Worm (Caenorhabditis elegans) whole organism, young adult: ENCODE results near the gene kqt-3.

Experiments used
- B0019.2 ChIP-seq: fragments of 200-800 bp; sonication (Bioruptor generic); conservative IDR thresholded peaks from 2 replicates; pipeline ENCODE4 v1.3.6; 2022; ENCODE audit warnings: missing genetic modification reagents, missing genetic modification characterization, missing compliant biosample characterization
- B0035.1 ChIP-seq: sonication (generic microtip); optimal IDR thresholded peaks from 2 replicates; lab custom pipeline; 2016; ENCODE audit warnings: missing genetic modification characterization, mild to moderate bottlenecking, missing compliant biosample characterization, missing genotype, missing genetic modification reagents
- B0261.1 ChIP-seq: sonication (generic microtip); optimal IDR thresholded peaks from 2 replicates; lab custom pipeline; 2016; ENCODE audit warnings: mild to moderate bottlenecking, missing genetic modification characterization, moderate library complexity, missing compliant biosample characterization
- C17E4.6 ChIP-seq: fragments of 200-800 bp; sonication (Bioruptor generic); IDR thresholded peaks from 2 replicates; pipeline ENCODE4 v1.3.6; 2022; ENCODE audit warnings: missing genetic modification reagents, missing genetic modification characterization, missing compliant biosample characterization
- D2030.7 ChIP-seq: fragments of 200-800 bp; sonication (Bioruptor generic); IDR thresholded peaks from 2 replicates; pipeline ENCODE4 v1.3.6; 2022; ENCODE audit warnings: missing genetic modification reagents, missing genetic modification characterization, missing compliant biosample characterization
- F23B12.7 ChIP-seq: sonication (generic microtip); optimal IDR thresholded peaks from 2 replicates; lab custom pipeline; 2017; ENCODE audit warnings: missing genetic modification characterization, mild to moderate bottlenecking, missing compliant biosample characterization, antibody characterized with exemption, moderate library complexity; ENCODE audit not compliant: insufficient read depth
- F33H1.4 ChIP-seq: fragments of 200-800 bp; sonication (Bioruptor generic); IDR thresholded peaks from 2 replicates; pipeline ENCODE4 v1.3.6; 2022; ENCODE audit warnings: missing genetic modification reagents, missing genetic modification characterization, missing compliant biosample characterization
- F55B11.4 ChIP-seq: sonication (generic microtip); optimal IDR thresholded peaks from 2 replicates; lab custom pipeline; 2016; ENCODE audit warnings: missing compliant biosample characterization, missing genetic modification characterization, borderline replicate concordance; ENCODE audit not compliant: insufficient read depth
- T26A5.8 ChIP-seq: sonication (generic microtip); optimal IDR thresholded peaks from 2 replicates; lab custom pipeline; 2016; ENCODE audit warnings: missing genetic modification characterization, missing compliant biosample characterization
- athp-1 ChIP-seq: sonication (generic microtip); optimal IDR thresholded peaks from 2 replicates; lab custom pipeline; 2017; ENCODE audit warnings: mild to moderate bottlenecking, missing genetic modification characterization, missing compliant biosample characterization
- attf-5 ChIP-seq: fragments of 200-800 bp; sonication (Bioruptor generic); optimal IDR thresholded peaks from 2 replicates; lab custom pipeline; 2018; ENCODE audit warnings: mild to moderate bottlenecking, missing genetic modification characterization, missing compliant biosample characterization
- attf-6 ChIP-seq: fragments of 200-800 bp; sonication (Bioruptor generic); IDR thresholded peaks from 2 replicates; pipeline ENCODE4 v1.3.6; 2022; ENCODE audit warnings: missing genetic modification reagents, missing genetic modification characterization, missing compliant biosample characterization
- bed-1 ChIP-seq: fragments of 200-800 bp; sonication (Bioruptor generic); IDR thresholded peaks from 2 replicates; pipeline ENCODE4 v1.3.6; 2022; ENCODE audit warnings: missing genetic modification reagents, missing genetic modification characterization, missing compliant biosample characterization
- ccch-3 ChIP-seq: fragments of 200-800 bp; sonication (Bioruptor generic); optimal IDR thresholded peaks from 2 replicates; lab custom pipeline; 2018; ENCODE audit warnings: mild to moderate bottlenecking, missing genetic modification characterization, missing compliant biosample characterization
- cebp-1 ChIP-seq, 2 experiments: fragments of 200-800 bp in 1 of 2; sonication (Bioruptor generic) in 1 of 2; sonication (generic microtip) in 1 of 2; IDR thresholded peaks in 1 of 2; optimal IDR thresholded peaks in 1 of 2; 2 replicates each; pipeline versions ENCODE4 v1.3.6 to Lab custom; 2017 to 2022; ENCODE audit warnings: missing compliant biosample characterization in 2 of 2, missing genetic modification characterization in 2 of 2, mild to moderate bottlenecking in 1 of 2, missing genetic modification reagents in 1 of 2, moderate library complexity in 1 of 2
- cebp-2 ChIP-seq: fragments of 200-800 bp; sonication (Bioruptor generic); IDR thresholded peaks from 2 replicates; pipeline ENCODE4 v1.3.6; 2022; ENCODE audit warnings: missing genetic modification characterization, missing compliant biosample characterization
- ceh-100 ChIP-seq: fragments of 200-800 bp; sonication (Bioruptor generic); IDR thresholded peaks from 2 replicates; pipeline ENCODE4 v1.3.6; 2022; ENCODE audit warnings: missing genetic modification reagents, missing genetic modification characterization, missing compliant biosample characterization
- ceh-91 ChIP-seq: fragments of 200-800 bp; sonication (Bioruptor generic); IDR thresholded peaks from 2 replicates; pipeline ENCODE4 v1.3.6; 2022; ENCODE audit warnings: missing genetic modification reagents, missing genetic modification characterization, missing compliant biosample characterization
- dpl-1 ChIP-seq: fragments of 150-350 bp; optimal IDR thresholded peaks from 2 replicates; lab custom pipeline; 2014; ENCODE audit warnings: missing biosample characterization, missing genetic modification reagents, missing genetic modification characterization
- efl-1 ChIP-seq: fragments of 150-350 bp; optimal IDR thresholded peaks from 2 replicates; lab custom pipeline; 2014; ENCODE audit warnings: missing biosample characterization, missing genetic modification reagents, missing genetic modification characterization
- egrh-3 ChIP-seq: fragments of 200-800 bp; sonication (Bioruptor generic); IDR thresholded peaks from 2 replicates; pipeline ENCODE4 v1.3.6; 2022; ENCODE audit warnings: missing genetic modification reagents, missing genetic modification characterization, missing compliant biosample characterization
- ekl-4 ChIP-seq: fragments of 200-800 bp; sonication (Bioruptor generic); IDR thresholded peaks from 2 replicates; pipeline ENCODE4 v1.3.6; 2022; ENCODE audit warnings: missing genetic modification reagents, missing genetic modification characterization, missing compliant biosample characterization
- gei-17 ChIP-seq: fragments of 200-800 bp; sonication (Bioruptor generic); optimal IDR thresholded peaks from 2 replicates; lab custom pipeline; 2018; ENCODE audit warnings: mild to moderate bottlenecking, missing genetic modification characterization, missing compliant biosample characterization
- hlh-12 ChIP-seq: sonication (generic microtip); optimal IDR thresholded peaks from 2 replicates; lab custom pipeline; 2016; ENCODE audit warnings: missing genetic modification characterization, missing compliant biosample characterization
- hmg-1.2 ChIP-seq: fragments of 200-800 bp; sonication (Bioruptor generic); IDR thresholded peaks from 2 replicates; pipeline ENCODE4 v1.3.6; 2022; ENCODE audit warnings: missing genetic modification reagents, missing genetic modification characterization, missing compliant biosample characterization
- hsf-1 ChIP-seq: fragments of 200-800 bp; sonication (Bioruptor generic); IDR thresholded peaks from 2 replicates; pipeline ENCODE4 v1.3.6; 2022; ENCODE audit warnings: missing genetic modification reagents, missing genetic modification characterization, missing compliant biosample characterization
- let-607 ChIP-seq, 2 experiments: fragments of 200-800 bp in 1 of 2; sonication (Bioruptor generic) in 1 of 2; sonication (generic microtip) in 1 of 2; optimal IDR thresholded peaks; 2 replicates each; lab custom pipeline; 2016 to 2018; ENCODE audit warnings: mild to moderate bottlenecking in 2 of 2, missing compliant biosample characterization in 2 of 2, missing genetic modification characterization in 2 of 2, moderate library complexity in 2 of 2, missing genotype in 1 of 2
- lin-26 ChIP-seq: fragments of 200-800 bp; sonication (Bioruptor generic); IDR thresholded peaks from 2 replicates; pipeline ENCODE4 v1.3.6; 2022; ENCODE audit warnings: missing genetic modification reagents, missing genetic modification characterization, missing compliant biosample characterization
- lin-35 ChIP-seq, 3 experiments: fragments of 150-350 bp in 2 of 3; sonication (generic microtip) in 1 of 3; optimal IDR thresholded peaks; 2 replicates each; lab custom pipeline; 2014 to 2018; ENCODE audit warnings: missing biosample characterization in 3 of 3, missing genetic modification characterization in 3 of 3, missing genetic modification reagents in 3 of 3
- lin-40 ChIP-seq: sonication (generic microtip); optimal IDR thresholded peaks from 2 replicates; lab custom pipeline; 2016; ENCODE audit warnings: missing genetic modification characterization, mild to moderate bottlenecking, missing compliant biosample characterization, missing genotype, missing genetic modification reagents
- lsl-1 ChIP-seq: fragments of 200-800 bp; sonication (Bioruptor generic); optimal IDR thresholded peaks from 2 replicates; lab custom pipeline; 2018; ENCODE audit warnings: mild to moderate bottlenecking, missing genetic modification characterization, moderate library complexity, missing compliant biosample characterization
- mcd-1 ChIP-seq: fragments of 200-800 bp; sonication (Bioruptor generic); IDR thresholded peaks from 2 replicates; pipeline ENCODE4 v1.3.6; 2022; ENCODE audit warnings: missing genetic modification reagents, missing genetic modification characterization, missing compliant biosample characterization
- mel-28 ChIP-seq: sonication (generic microtip); optimal IDR thresholded peaks from 2 replicates; lab custom pipeline; 2016; ENCODE audit warnings: borderline replicate concordance, mild to moderate bottlenecking, missing genetic modification characterization, missing compliant biosample characterization
- nfya-1 ChIP-seq: sonication (generic microtip); optimal IDR thresholded peaks from 2 replicates; lab custom pipeline; 2017; ENCODE audit warnings: antibody characterized with exemption, missing compliant biosample characterization, missing genetic modification characterization, borderline replicate concordance; ENCODE audit not compliant: insufficient read depth
- nhr-27 ChIP-seq: fragments of 200-800 bp; sonication (Bioruptor generic); optimal IDR thresholded peaks from 2 replicates; lab custom pipeline; 2018; ENCODE audit warnings: mild to moderate bottlenecking, missing genetic modification characterization, moderate library complexity, missing compliant biosample characterization
- pbrm-1 ChIP-seq: fragments of 200-800 bp; sonication (Bioruptor generic); IDR thresholded peaks from 2 replicates; pipeline ENCODE4 v1.3.6; 2022; ENCODE audit warnings: missing genetic modification reagents, missing genetic modification characterization, missing compliant biosample characterization
- rec-8 ChIP-seq, 2 experiments: sonication (generic microtip); optimal IDR thresholded peaks; 2 replicates each; lab custom pipeline; 2016; ENCODE audit warnings: mild to moderate bottlenecking in 2 of 2, missing genetic modification characterization in 2 of 2, missing genetic modification reagents in 2 of 2, missing genotype in 2 of 2, missing biosample characterization in 1 of 2, missing compliant biosample characterization in 1 of 2, moderate library complexity in 1 of 2
- repo-1 ChIP-seq: sonication (generic microtip); optimal IDR thresholded peaks from 2 replicates; lab custom pipeline; 2017; ENCODE audit warnings: mild to moderate bottlenecking, missing genetic modification characterization, missing compliant biosample characterization
- sea-2 ChIP-seq: fragments of 200-800 bp; sonication (Bioruptor generic); IDR thresholded peaks from 2 replicates; pipeline ENCODE4 v1.3.6; 2022; ENCODE audit warnings: missing genetic modification characterization, missing compliant biosample characterization
- snpc-1.1 ChIP-seq: sonication (generic microtip); optimal IDR thresholded peaks from 2 replicates; lab custom pipeline; 2017; ENCODE audit warnings: missing genetic modification characterization, mild to moderate bottlenecking, missing compliant biosample characterization, antibody characterized with exemption, moderate library complexity, missing genotype, missing genetic modification reagents; ENCODE audit not compliant: insufficient read depth
- snpc-4 ChIP-seq, 5 experiments: fragments of 150-350 bp in 1 of 5; sonication (generic microtip) in 4 of 5; optimal IDR thresholded peaks; 2 replicates each; lab custom pipeline; 2014 to 2018; ENCODE audit warnings: missing genetic modification characterization in 5 of 5, missing biosample characterization in 3 of 5, antibody characterized with exemption in 2 of 5, mild to moderate bottlenecking in 2 of 5, missing compliant biosample characterization in 2 of 5, missing genotype in 2 of 5, moderate library complexity in 2 of 5, missing genetic modification reagents in 1 of 5
- sptf-2 ChIP-seq: fragments of 200-800 bp; sonication (Bioruptor generic); optimal IDR thresholded peaks from 2 replicates; lab custom pipeline; 2018; ENCODE audit warnings: mild to moderate bottlenecking, missing genetic modification characterization, missing compliant biosample characterization
- ztf-22 ChIP-seq: fragments of 200-800 bp; sonication (Bioruptor generic); optimal IDR thresholded peaks from 2 replicates; lab custom pipeline; 2018; ENCODE audit warnings: mild to moderate bottlenecking, missing genetic modification characterization, moderate library complexity, missing compliant biosample characterization
- ztf-26 ChIP-seq: sonication (generic microtip); optimal IDR thresholded peaks from 2 replicates; lab custom pipeline; 2017; ENCODE audit warnings: missing genetic modification characterization, missing compliant biosample characterization

kqt-3 gene

DNA sequence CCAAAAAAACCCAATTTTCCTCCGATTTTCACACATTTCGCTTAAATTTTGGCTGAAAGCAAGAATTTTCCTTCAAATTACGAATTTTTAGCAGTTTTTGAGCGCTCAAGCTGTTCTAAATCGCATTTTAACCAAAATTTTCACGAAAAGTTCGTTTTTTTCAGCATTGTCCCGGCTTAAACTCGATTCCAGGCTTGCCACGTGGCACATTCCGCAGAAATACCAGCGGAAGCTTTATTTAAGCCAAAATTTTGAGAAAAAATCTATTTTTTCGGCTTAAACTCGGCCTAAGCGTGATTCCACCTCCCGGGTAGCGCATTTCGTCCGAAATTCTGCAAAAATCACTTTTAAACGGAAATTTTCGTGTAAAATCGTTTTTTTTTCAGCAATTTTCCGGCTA is 27.7 kb downstream of the kqt-3 start (continued):
- peak; percentile 4 for TF ChIP-seq efl-1
- TF ChIP-seq athp-1 (tag; lab: Kevin White, UChicago) = peak; percentile 25
- no peak for TF ChIP-seq ccch-3 (GFP tag; lab: Kevin White, UChicago)
- no peak for TF ChIP-seq hlh-12 (tag; lab: Kevin White, UChicago)
- no peak for TF ChIP-seq cebp-2 (GFP tag; lab: Robert Waterston, UW)

ce11 chrII:13725793-13726192 is 29.7 kb downstream of the kqt-3 start, which contains the start of the genes Y54G9A.7 and bub-3:
TSS of gene Y54G9A.7 (minus strand) at chrII:13725799.
TSS of gene bub-3 (plus strand) at chrII:13726062.
- peak; percentile 90 for TF ChIP-seq D2030.7 (GFP tag; lab: Robert Waterston, UW)
- TF ChIP-seq F23B12.7 (tag; lab: Kevin White, UChicago) = no peak
- no peak for TF ChIP-seq mel-28 (tag; lab: Kevin White, UChicago)
- peak; percentile 95 for TF ChIP-seq efl-1
- TF ChIP-seq lin-26 (GFP tag; lab: Robert Waterston, UW) = no peak
- peak; percentile 50 for TF ChIP-seq athp-1 (tag; lab: Kevin White, UChicago)
- peak; percentile 53; the same call in 1 of the 2 replicates for TF ChIP-seq hsf-1
- TF ChIP-seq snpc-1.1 (tag; lab: Kevin White, UChicago) = peak; percentile 35
- no peak for TF ChIP-seq bed-1 (GFP tag; lab: Robert Waterston, UW)
- TF ChIP-seq attf-5 (GFP tag; lab: Kevin White, UChicago) = no peak
- TF ChIP-seq ceh-100 (GFP tag; lab: Robert Waterston, UW) = peak; percentile 71
- TF ChIP-seq sptf-2 (GFP tag; lab: Kevin White, UChicago) = no peak
- 0 out of 2 replicates have a peak, but pooled peaks have one; percentile 8 for TF ChIP-seq pbrm-1
- no peak for TF ChIP-seq ztf-22 (GFP tag; lab: Kevin White, UChicago)
- TF ChIP-seq lin-40 (tag; lab: Kevin White, UChicago) = no peak
- TF ChIP-seq cebp-1 (GFP tag; IDR thresholded peaks at IDR 0.05; lab: Robert Waterston, UW) = no peak
- TF ChIP-seq cebp-1 (tag; optimal IDR thresholded peaks at IDR 0.05; lab: Kevin White, UChicago) = no peak
- TF ChIP-seq lsl-1 (GFP tag; lab: Kevin White, UChicago) = peak; percentile 75
- no peak for TF ChIP-seq repo-1 (tag; lab: Kevin White, UChicago)
- no peak for TF ChIP-seq sea-2
- peak in 1 of 3 experiments; percentile 38 for TF ChIP-seq lin-35 (GFP tag; optimal IDR thresholded peaks at IDR 0.05; lab: Kevin White, UChicago)
- TF ChIP-seq let-607 (tag; optimal IDR thresholded peaks at IDR 0.05; lab: Kevin White, UChicago) = no peak
- TF ChIP-seq attf-6 (GFP tag; lab: Robert Waterston, UW) = no peak
- no peak for TF ChIP-seq F55B11.4 (tag; lab: Kevin White, UChicago)
- peak; percentile 88 for TF ChIP-seq ceh-91 (GFP tag; lab: Robert Waterston, UW)
- TF ChIP-seq T26A5.8 (tag; lab: Kevin White, UChicago) = no peak
- no peak for TF ChIP-seq ztf-26
- no peak for TF ChIP-seq gei-17 (GFP tag; lab: Kevin White, UChicago)
- no peak for TF ChIP-seq B0261.1 (tag; lab: Kevin White, UChicago)
- no peak for TF ChIP-seq B0035.1 (tag; lab: Kevin White, UChicago)
- no peak for TF ChIP-seq rec-8 (tag; optimal IDR thresholded peaks at IDR 0.05; lab: Kevin White, UChicago)
- no peak for TF ChIP-seq hlh-12 (tag; lab: Kevin White, UChicago)
- TF ChIP-seq hmg-1.2 (GFP tag; lab: Robert Waterston, UW) = 0 out of 2 replicates have a peak, but pooled peaks have one; percentile 20
- TF ChIP-seq mcd-1 (GFP tag; lab: Robert Waterston, UW) = peak; percentile 61
- peak; percentile 78 for TF ChIP-seq dpl-1 (GFP tag; lab: Kevin White, UChicago)
- TF ChIP-seq F33H1.4 (GFP tag; lab: Robert Waterston, UW) = peak; percentile 81
- TF ChIP-seq nfya-1 = no peak
- no peak for TF ChIP-seq egrh-3 (GFP tag; lab: Robert Waterston, UW)
- no peak for TF ChIP-seq B0019.2 (GFP tag; lab: Robert Waterston, UW)
- TF ChIP-seq C17E4.6 (GFP tag; lab: Robert Waterston, UW) = no peak
- no peak for TF ChIP-seq snpc-4 (GFP tag; optimal IDR thresholded peaks at IDR 0.05; lab: Kevin White, UChicago)
- TF ChIP-seq snpc-4 (tag; optimal IDR thresholded peaks at IDR 0.05; lab: Kevin White, UChicago) = peak in 1 of 4 experiments; percentile 46
- no peak for TF ChIP-seq nhr-27 (tag; lab: Kevin White, UChicago)
- TF ChIP-seq ekl-4 = peak; percentile 52; the same call in 1 of the 2 replicates
